Fruit fly (Drosophila melanogaster) whole organism, embryonic: Measurements from ENCODE around the gene Takl2.

Experiments
- Asciz ChIP-seq: fragments of 200-800 bp; sonication (Bioruptor generic); optimal IDR thresholded peaks from 2 replicates; lab custom pipeline; 2017; ENCODE audit warnings: missing biosample characterization, mild to moderate bottlenecking, missing genetic modification characterization, missing genetic modification reagents
- Atf-2 ChIP-seq: fragments of 200-800 bp; sonication (Bioruptor generic); optimal IDR thresholded peaks from 2 replicates; lab custom pipeline; 2016; ENCODE audit warnings: missing biosample characterization, missing genetic modification characterization
- B-H2 ChIP-seq: fragments of 200-800 bp; sonication (Bioruptor generic); optimal IDR thresholded peaks from 2 replicates; lab custom pipeline; 2018; ENCODE audit warnings: missing biosample characterization, mild to moderate bottlenecking, missing genetic modification characterization
- Bgb ChIP-seq: fragments of 200-800 bp; sonication (Bioruptor generic); IDR thresholded peaks from 2 replicates; pipeline ENCODE4 v1.3.6; 2022; ENCODE audit warnings: missing biosample characterization, missing genetic modification characterization; ENCODE audit not compliant: partially characterized antibody
- C15 ChIP-seq: fragments of 200-800 bp; sonication (Bioruptor generic); IDR thresholded peaks from 3 replicates; pipeline ENCODE4 v1.3.6; 2022; ENCODE audit warnings: missing biosample characterization, missing genetic modification characterization
- CG10147 ChIP-seq: fragments of 200-800 bp; sonication (Bioruptor generic); optimal IDR thresholded peaks from 2 replicates; lab custom pipeline; 2019; ENCODE audit warnings: missing biosample characterization, mild to moderate bottlenecking, missing genetic modification characterization, moderate library complexity
- CG12219 ChIP-seq: fragments of 200-800 bp; sonication (Bioruptor generic); optimal IDR thresholded peaks from 3 replicates; lab custom pipeline; 2018; ENCODE audit warnings: missing biosample characterization, mild to moderate bottlenecking, missing genetic modification characterization
- CG12769 ChIP-seq: fragments of 200-800 bp; sonication (Bioruptor generic); optimal IDR thresholded peaks from 2 replicates; lab custom pipeline; 2019; ENCODE audit warnings: missing biosample characterization, mild to moderate bottlenecking, missing genetic modification characterization, moderate library complexity
- CG14014 ChIP-seq: fragments of 200-800 bp; sonication (Bioruptor generic); IDR thresholded peaks from 2 replicates; pipeline ENCODE4 v1.3.6; 2022; ENCODE audit warnings: missing biosample characterization, missing genetic modification characterization
- CG15601 ChIP-seq: fragments of 200-800 bp; sonication (Bioruptor generic); optimal IDR thresholded peaks from 3 replicates; lab custom pipeline; 2019; ENCODE audit warnings: missing biosample characterization, mild to moderate bottlenecking, missing genetic modification characterization, moderate library complexity
- CG16815 ChIP-seq: fragments of 200-800 bp; sonication (Bioruptor generic); optimal IDR thresholded peaks from 3 replicates; lab custom pipeline; 2017; ENCODE audit warnings: missing biosample characterization, mild to moderate bottlenecking, missing genetic modification characterization
- CG17802 ChIP-seq: fragments of 200-800 bp; sonication (Bioruptor generic); optimal IDR thresholded peaks from 2 replicates; lab custom pipeline; 2018; ENCODE audit warnings: missing biosample characterization, mild to moderate bottlenecking, missing genetic modification characterization, moderate library complexity
- CG2116 ChIP-seq: fragments of 200-800 bp; sonication (Bioruptor generic); optimal IDR thresholded peaks from 3 replicates; lab custom pipeline; 2018; ENCODE audit warnings: missing biosample characterization, mild to moderate bottlenecking, missing genetic modification characterization
- CG2875 ChIP-seq: fragments of 200-800 bp; sonication (Bioruptor generic); optimal IDR thresholded peaks from 2 replicates; lab custom pipeline; 2017; ENCODE audit warnings: missing biosample characterization, mild to moderate bottlenecking, missing genetic modification characterization, missing genetic modification reagents
- CG3163 ChIP-seq: fragments of 200-800 bp; sonication (Bioruptor generic); optimal IDR thresholded peaks from 3 replicates; lab custom pipeline; 2016; ENCODE audit warnings: missing biosample characterization, missing genetic modification characterization
- CG32767 ChIP-seq: fragments of 200-800 bp; sonication (Bioruptor generic); IDR thresholded peaks from 2 replicates; pipeline ENCODE4 v1.3.6; 2022; ENCODE audit warnings: missing biosample characterization, missing genetic modification characterization
- CG34224 ChIP-seq: fragments of 200-800 bp; sonication (Bioruptor generic); IDR thresholded peaks from 3 replicates; pipeline ENCODE4 v1.3.6; 2022; ENCODE audit warnings: missing biosample characterization, missing genetic modification characterization; ENCODE audit not compliant: partially characterized antibody
- CG6813 ChIP-seq: fragments of 200-800 bp; sonication (Bioruptor generic); optimal IDR thresholded peaks from 2 replicates; lab custom pipeline; 2017; ENCODE audit warnings: missing biosample characterization, missing genetic modification characterization, mild to moderate bottlenecking, moderate library complexity, missing genetic modification reagents
- CG7372 ChIP-seq: fragments of 200-800 bp; sonication (Bioruptor generic); IDR thresholded peaks from 2 replicates; pipeline ENCODE4 v1.3.6; 2022; ENCODE audit warnings: missing biosample characterization, missing genetic modification characterization
- CG7928 ChIP-seq: fragments of 200-800 bp; sonication (Bioruptor generic); optimal IDR thresholded peaks from 2 replicates; lab custom pipeline; 2017; ENCODE audit warnings: missing biosample characterization, mild to moderate bottlenecking, missing genetic modification characterization
- CG7963 ChIP-seq: fragments of 200-800 bp; sonication (Bioruptor generic); IDR thresholded peaks from 3 replicates; pipeline ENCODE4 v1.3.6; 2022; ENCODE audit warnings: missing biosample characterization, missing genetic modification characterization; ENCODE audit not compliant: partially characterized antibody
- CG8290 ChIP-seq, 3 experiments: fragments of 200-800 bp; sonication (Bioruptor generic); optimal IDR thresholded peaks; 2 replicates each; lab custom pipeline; 2016 to 2019; ENCODE audit warnings: missing biosample characterization in 3 of 3, missing genetic modification characterization in 3 of 3, mild to moderate bottlenecking in 2 of 3, moderate library complexity in 1 of 3
- Dad ChIP-seq: fragments of 200-800 bp; sonication (Bioruptor generic); optimal IDR thresholded peaks from 3 replicates; lab custom pipeline; 2016; ENCODE audit warnings: missing biosample characterization, missing genetic modification characterization
- Dll ChIP-seq: fragments of 200-800 bp; sonication (Bioruptor generic); IDR thresholded peaks from 4 replicates; pipeline ENCODE4 v1.3.6; 2022; ENCODE audit warnings: missing biosample characterization, missing genetic modification characterization; ENCODE audit not compliant: partially characterized antibody
- Elba2 ChIP-seq: fragments of 200-800 bp; sonication (Bioruptor generic); optimal IDR thresholded peaks from 3 replicates; lab custom pipeline; 2016; ENCODE audit warnings: missing biosample characterization, missing genetic modification characterization
- Ets65A ChIP-seq: fragments of 200-800 bp; sonication (Bioruptor generic); peaks from one replicate; lab custom pipeline; 2016; ENCODE audit warnings: missing biosample characterization, missing genetic modification characterization
- Jarid2 ChIP-seq: fragments of 200-800 bp; sonication (Bioruptor generic); optimal IDR thresholded peaks from 3 replicates; lab custom pipeline; 2017; ENCODE audit warnings: mild to moderate bottlenecking, missing biosample characterization, missing genetic modification reagents, missing genetic modification characterization
- MBD-R2 ChIP-seq: fragments of 200-800 bp; sonication (Bioruptor generic); IDR thresholded peaks from 2 replicates; pipeline ENCODE4 v1.3.6; 2022; ENCODE audit warnings: missing biosample characterization, missing genetic modification characterization
- Med ChIP-seq: fragments of 200-800 bp; sonication (Bioruptor generic); peaks from one replicate; lab custom pipeline; 2016; ENCODE audit warnings: missing biosample characterization, missing genetic modification characterization, mild to moderate bottlenecking, inconsistent platforms, moderate library complexity
- Sin3A ChIP-seq: fragments of >200 bp; optimal IDR thresholded peaks from 2 replicates; lab custom pipeline; 2018
- Sry-δ ChIP-seq: fragments of 200-800 bp; sonication (Bioruptor generic); optimal IDR thresholded peaks from 2 replicates; lab custom pipeline; 2016; ENCODE audit warnings: missing biosample characterization, missing genetic modification characterization
- Trl ChIP-seq, 3 experiments: fragments of >200 bp in 2 of 3; fragments of 200-800 bp in 1 of 3; sonication (Bioruptor generic) in 1 of 3; optimal IDR thresholded peaks; 2 replicates in 1 of 3; 3 replicates in 2 of 3; lab custom pipeline; 2016 to 2017; ENCODE audit warnings: missing biosample characterization in 1 of 3, missing genetic modification characterization in 1 of 3
- abd-A ChIP-seq: fragments of 200-800 bp; sonication (Bioruptor generic); optimal IDR thresholded peaks from 3 replicates; lab custom pipeline; 2019; ENCODE audit warnings: missing biosample characterization, mild to moderate bottlenecking, missing genetic modification characterization, moderate library complexity
- ash1 ChIP-seq: fragments of 200-800 bp; sonication (Bioruptor generic); optimal IDR thresholded peaks from 2 replicates; lab custom pipeline; 2018; ENCODE audit warnings: missing biosample characterization, mild to moderate bottlenecking, missing genetic modification characterization
- bsh ChIP-seq, 2 experiments: fragments of 200-800 bp; sonication (Bioruptor generic); optimal IDR thresholded peaks; 2 replicates each; lab custom pipeline; 2017 to 2018; ENCODE audit warnings: mild to moderate bottlenecking in 2 of 2, missing biosample characterization in 2 of 2, missing genetic modification characterization in 2 of 2, moderate library complexity in 1 of 2
- cato ChIP-seq: fragments of 200-800 bp; sonication (Bioruptor generic); optimal IDR thresholded peaks from 2 replicates; lab custom pipeline; 2016; ENCODE audit warnings: missing biosample characterization, missing genetic modification characterization, borderline replicate concordance
- chif ChIP-seq, 2 experiments: fragments of 200-800 bp; sonication (Bioruptor generic); optimal IDR thresholded peaks; 3 replicates each; lab custom pipeline; 2016; ENCODE audit warnings: missing biosample characterization in 2 of 2, missing genetic modification characterization in 2 of 2
- disco-r ChIP-seq: fragments of 200-800 bp; sonication (Bioruptor generic); optimal IDR thresholded peaks from 2 replicates; lab custom pipeline; 2016; ENCODE audit warnings: missing biosample characterization, missing genetic modification characterization
- esg ChIP-seq: fragments of 200-800 bp; sonication (Bioruptor generic); conservative IDR thresholded peaks from 2 replicates; pipeline ENCODE4 v1.3.6; 2022; ENCODE audit warnings: missing biosample characterization, missing genetic modification characterization
- grn ChIP-seq: fragments of 200-800 bp; sonication (Bioruptor generic); optimal IDR thresholded peaks from 3 replicates; lab custom pipeline; 2017; ENCODE audit warnings: missing biosample characterization, missing genetic modification characterization
- inv ChIP-seq: fragments of 200-800 bp; sonication (Bioruptor generic); IDR thresholded peaks from 2 replicates; pipeline ENCODE4 v1.3.6; 2022; ENCODE audit warnings: missing biosample characterization, missing genetic modification characterization; ENCODE audit not compliant: partially characterized antibody
- kay ChIP-seq: fragments of 200-800 bp; sonication (Bioruptor generic); optimal IDR thresholded peaks from 2 replicates; lab custom pipeline; 2016; ENCODE audit warnings: missing biosample characterization, missing genetic modification characterization
- lbe ChIP-seq: fragments of 200-800 bp; sonication (Bioruptor generic); optimal IDR thresholded peaks from 2 replicates; lab custom pipeline; 2016; ENCODE audit warnings: missing biosample characterization, mild to moderate bottlenecking, missing genetic modification characterization
- lmd ChIP-seq: fragments of 200-800 bp; sonication (Bioruptor generic); IDR thresholded peaks from 2 replicates; pipeline ENCODE4 v1.3.6; 2022; ENCODE audit warnings: missing biosample characterization, missing genetic modification characterization
- luna ChIP-seq: fragments of 200-800 bp; sonication (Bioruptor generic); optimal IDR thresholded peaks from 2 replicates; lab custom pipeline; 2016; ENCODE audit warnings: missing biosample characterization, missing genetic modification characterization
- run ChIP-seq: fragments of 200-800 bp; sonication (Bioruptor generic); optimal IDR thresholded peaks from 3 replicates; lab custom pipeline; 2018; ENCODE audit warnings: missing biosample characterization, mild to moderate bottlenecking, missing genetic modification characterization
- unpg ChIP-seq: fragments of 200-800 bp; sonication (Bioruptor generic); optimal IDR thresholded peaks from 3 replicates; lab custom pipeline; 2018; ENCODE audit warnings: missing biosample characterization, mild to moderate bottlenecking, missing genetic modification characterization, moderate library complexity
- vnd ChIP-seq: fragments of 200-800 bp; sonication (Bioruptor generic); IDR thresholded peaks from 3 replicates; pipeline ENCODE4 v1.3.6; 2022; ENCODE audit warnings: missing biosample characterization, missing genetic modification characterization; ENCODE audit not compliant: partially characterized antibody
- zfh1 ChIP-seq: fragments of 200-800 bp; sonication (Bioruptor generic); IDR thresholded peaks from 3 replicates; pipeline ENCODE4 v1.3.6; 2022; ENCODE audit warnings: missing biosample characterization, missing genetic modification characterization

The Takl2 gene

DNA sequence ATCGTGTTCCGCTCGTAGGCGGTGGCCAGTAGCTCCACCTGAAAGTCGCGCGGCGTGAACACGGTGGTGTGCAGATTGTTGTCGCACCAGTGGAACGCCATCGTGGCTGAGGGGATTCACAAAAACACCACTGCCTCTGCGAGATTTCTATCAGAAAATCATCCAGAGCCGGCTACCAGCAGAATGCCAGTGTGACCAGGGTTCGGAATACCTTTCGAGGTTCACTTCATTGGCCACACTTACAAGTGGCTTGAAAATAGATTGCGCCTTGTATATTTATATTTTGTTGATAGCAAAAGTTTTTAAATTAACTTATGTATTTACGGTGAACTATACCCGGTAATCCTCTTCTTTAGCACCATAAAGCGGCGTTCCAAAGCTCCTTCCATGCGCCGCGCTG is 7.3 kb upstream of the Takl2 start, which contains the start of the genes Dcr-1 and CG6985 (continued):
- TF ChIP-seq CG7928 = no peak
- no peak for TF ChIP-seq Trl (optimal IDR thresholded peaks at IDR 0.05; lab: Kevin White, UChicago)
- TF ChIP-seq Trl (GFP tag; optimal IDR thresholded peaks at IDR 0.05; lab: Kevin White, UChicago) = no peak
- TF ChIP-seq CG7963 (GFP tag; lab: Robert Waterston, UW) = peak; percentile 26; the same call in 1 of the 3 replicates
- TF ChIP-seq CG34224 = peak; percentile 33; the same call in 2 of the 3 replicates
- TF ChIP-seq Atf-2 (GFP tag; lab: Kevin White, UChicago) = no peak
- TF ChIP-seq B-H2 = no peak
- TF ChIP-seq CG14014 (GFP tag; lab: Robert Waterston, UW) = no peak
- TF ChIP-seq CG6813 (GFP tag; lab: Kevin White, UChicago) = no peak
- TF ChIP-seq chif (GFP tag; optimal IDR thresholded peaks at IDR 0.05; lab: Kevin White, UChicago) = no peak
- no peak for TF ChIP-seq inv (GFP tag; lab: Robert Waterston, UW)
- no peak for TF ChIP-seq C15 (GFP tag; lab: Robert Waterston, UW)
- no peak for TF ChIP-seq ash1
- TF ChIP-seq zfh1 = no peak
- TF ChIP-seq cato (GFP tag; lab: Kevin White, UChicago) = no peak
- TF ChIP-seq Sry-δ (GFP tag; lab: Kevin White, UChicago) = no peak
- TF ChIP-seq run (tag; lab: Kevin White, UChicago) = no peak
- TF ChIP-seq Sin3A = peak; percentile 13
- TF ChIP-seq MBD-R2 (GFP tag; lab: Robert Waterston, UW) = peak; percentile 88
- TF ChIP-seq Jarid2 (GFP tag; lab: Kevin White, UChicago) = no peak
- TF ChIP-seq grn = peak; percentile 56
- TF ChIP-seq CG2116 (GFP tag; lab: Kevin White, UChicago) = no peak
- TF ChIP-seq Asciz (GFP tag; lab: Kevin White, UChicago) = no peak
- no peak for TF ChIP-seq CG32767 (GFP tag; lab: Robert Waterston, UW)
- no peak for TF ChIP-seq CG8290 (GFP tag; optimal IDR thresholded peaks at IDR 0.05; lab: Kevin White, UChicago)
- no peak for TF ChIP-seq CG8290 (tag; optimal IDR thresholded peaks at IDR 0.05; lab: Kevin White, UChicago)
- TF ChIP-seq abd-A (tag; lab: Kevin White, UChicago) = no peak
- no peak for TF ChIP-seq CG7372
- TF ChIP-seq lmd (GFP tag; lab: Robert Waterston, UW) = no peak
- no peak for TF ChIP-seq CG2875 (GFP tag; lab: Kevin White, UChicago)
- no peak for TF ChIP-seq CG17802 (tag; lab: Kevin White, UChicago)
- peak; percentile 29; the same call in 1 of the 3 replicates for TF ChIP-seq vnd (GFP tag; lab: Robert Waterston, UW)
- 0 out of 4 replicates have a peak, but pooled peaks have one; percentile 23 for TF ChIP-seq Dll (GFP tag; lab: Robert Waterston, UW)
- no peak for TF ChIP-seq CG12219 (GFP tag; lab: Kevin White, UChicago)
- TF ChIP-seq Bgb (GFP tag; lab: Robert Waterston, UW) = no peak
- TF ChIP-seq luna (GFP tag; lab: Kevin White, UChicago) = no peak
- TF ChIP-seq CG10147 (GFP tag; lab: Kevin White, UChicago) = no peak
- TF ChIP-seq CG12769 (tag; lab: Kevin White, UChicago) = no peak
- no peak for TF ChIP-seq kay
- no peak for TF ChIP-seq bsh (GFP tag; optimal IDR thresholded peaks at IDR 0.05; lab: Kevin White, UChicago)
- TF ChIP-seq disco-r = no peak
- TF ChIP-seq Elba2 (GFP tag; lab: Kevin White, UChicago) = no peak
- TF ChIP-seq esg (GFP tag; lab: Robert Waterston, UW) = no peak
- TF ChIP-seq Dad (GFP tag; lab: Kevin White, UChicago) = no peak
- no peak for TF ChIP-seq Med (GFP tag; lab: Kevin White, UChicago)
- TF ChIP-seq CG15601 (tag; lab: Kevin White, UChicago) = no peak
- no peak for TF ChIP-seq CG16815 (GFP tag; lab: Kevin White, UChicago)
- TF ChIP-seq Ets65A (GFP tag; lab: Kevin White, UChicago) = no peak
- TF ChIP-seq CG3163 (GFP tag; lab: Kevin White, UChicago) = no peak
- no peak for TF ChIP-seq lbe (GFP tag; lab: Kevin White, UChicago)
- no peak for TF ChIP-seq unpg (GFP tag; lab: Kevin White, UChicago)
